Worm (Caenorhabditis elegans) whole organism, L3 larva: ENCODE measurements around the gene K03D3.2.

Experiments used
- ceh-82 ChIP-seq: fragments of 150-350 bp; optimal IDR thresholded peaks from 2 replicates; lab custom pipeline; 2014; ENCODE audit warnings: missing biosample characterization, missing genetic modification characterization
- fos-1 ChIP-seq: fragments of 150-350 bp; optimal IDR thresholded peaks from 2 replicates; lab custom pipeline; 2014; ENCODE audit warnings: missing biosample characterization, missing genetic modification characterization
- hmg-11 ChIP-seq: sonication (generic microtip); optimal IDR thresholded peaks from 2 replicates; lab custom pipeline; 2016; ENCODE audit warnings: missing genetic modification characterization, missing compliant biosample characterization
- jun-1 ChIP-seq: fragments of 150-350 bp; optimal IDR thresholded peaks from 2 replicates; lab custom pipeline; 2014; ENCODE audit warnings: missing biosample characterization, missing genetic modification reagents, missing genetic modification characterization
- lin-39 ChIP-seq: fragments of 150-350 bp; optimal IDR thresholded peaks from 2 replicates; lab custom pipeline; 2018; ENCODE audit warnings: missing biosample characterization, missing genetic modification reagents, missing genetic modification characterization
- mdl-1 ChIP-seq: fragments of 150-350 bp; optimal IDR thresholded peaks from 2 replicates; lab custom pipeline; 2014; ENCODE audit warnings: missing biosample characterization, missing genetic modification characterization
- nfya-1 ChIP-seq: sonication (generic microtip); optimal IDR thresholded peaks from 2 replicates; lab custom pipeline; 2017; ENCODE audit warnings: missing genetic modification characterization, mild to moderate bottlenecking, missing compliant biosample characterization, antibody characterized with exemption, moderate library complexity; ENCODE audit not compliant: insufficient read depth
- nhr-28 ChIP-seq: fragments of 150-350 bp; optimal IDR thresholded peaks from 2 replicates; lab custom pipeline; 2014; ENCODE audit warnings: missing biosample characterization, missing genetic modification characterization
- pqm-1 ChIP-seq: fragments of 150-350 bp; optimal IDR thresholded peaks from 2 replicates; lab custom pipeline; 2017; ENCODE audit warnings: missing biosample characterization, missing genetic modification characterization, inconsistent platforms
- sea-2 ChIP-seq: fragments of 150-350 bp; sonication (generic microtip); optimal IDR thresholded peaks from 4 replicates; lab custom pipeline; 2014; ENCODE audit warnings: missing biosample characterization, missing genetic modification reagents, missing genetic modification characterization
- skn-1 ChIP-seq: fragments of 150-350 bp; optimal IDR thresholded peaks from 2 replicates; lab custom pipeline; 2014; ENCODE audit warnings: missing biosample characterization, missing genetic modification characterization
- unc-39 ChIP-seq: sonication (generic microtip); optimal IDR thresholded peaks from 4 replicates; lab custom pipeline; 2017; ENCODE audit warnings: missing biosample characterization, missing genetic modification characterization

DNA sequence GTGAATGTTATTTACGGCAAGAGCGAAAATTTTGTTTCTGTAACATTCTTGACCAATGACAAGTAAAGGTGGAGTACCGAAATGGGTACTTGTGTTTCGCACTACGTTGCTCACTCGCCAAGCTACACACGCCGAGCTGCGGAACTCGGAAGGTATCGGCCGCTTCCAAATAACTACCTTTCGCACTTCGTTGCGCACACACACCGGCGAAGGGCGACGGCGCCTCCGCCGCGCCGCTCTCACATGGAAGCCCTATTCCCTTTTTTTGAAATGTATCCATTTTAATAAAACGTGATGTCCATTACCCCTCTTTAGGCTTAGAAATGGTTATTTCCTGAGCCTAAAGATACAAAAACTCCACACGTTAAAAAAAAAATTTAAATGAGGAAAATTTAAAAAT, 21.5 kb downstream of the K03D3.2 start:
- no peak for TF ChIP-seq nhr-28 (tag; lab: Kevin White, UChicago)
- no peak for TF ChIP-seq sea-2 (GFP tag; lab: Kevin White, UChicago)
- TF ChIP-seq jun-1: no peak
- TF ChIP-seq pqm-1: no peak
- TF ChIP-seq unc-39 (tag; lab: Kevin White, UChicago): no peak
- no peak for TF ChIP-seq ceh-82 (tag; lab: Kevin White, UChicago)
- TF ChIP-seq lin-39 (tag; lab: Kevin White, UChicago): no peak
- no peak for TF ChIP-seq nfya-1 (tag; lab: Kevin White, UChicago)
- no peak for TF ChIP-seq skn-1 (tag; lab: Kevin White, UChicago)
- TF ChIP-seq fos-1 (tag; lab: Kevin White, UChicago): no peak
- no peak for TF ChIP-seq hmg-11 (tag; lab: Kevin White, UChicago)
- TF ChIP-seq mdl-1: no peak
